ENCODE assay signal across 4 worm cellular contexts in the genomic region with DNA sequence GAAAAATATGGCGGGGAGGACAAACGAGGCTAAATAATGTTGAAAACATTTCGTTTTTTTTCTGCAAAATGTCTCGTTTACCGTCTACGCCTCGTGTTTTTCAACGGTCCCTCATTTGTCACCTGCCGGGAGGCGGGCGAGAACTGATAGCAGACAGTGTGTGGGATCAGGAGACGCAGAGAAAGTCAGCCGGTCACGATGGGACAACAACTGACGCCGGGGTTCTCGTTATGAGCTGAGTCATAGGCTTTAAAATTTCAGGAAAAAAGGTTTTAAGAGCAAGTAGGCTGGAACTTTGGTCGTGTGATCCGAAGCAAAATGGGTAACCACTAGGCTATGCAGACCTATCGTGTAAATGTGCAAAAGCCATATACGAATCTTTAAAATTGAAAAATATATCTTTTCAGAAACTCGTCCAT.
TF ChIP-seq lines count a peak whose summit lies in the region.

A gene (minus strand): TSS at position 103 of the 419 bp plus-strand sequence.

TF ChIP-seq in whole organism, L1 larva, 84 proteins besides CTCF, POLR2A, EP300 and RAD21 (continued from another document):
- TF ChIP-seq pag-3 (tag; optimal IDR thresholded peaks at IDR 0.05; lab: Kevin White, UChicago; ENCODE audit: borderline replicate concordance, insufficient read depth) (peak; percentile 10), nhr-71 (tag; optimal IDR thresholded peaks at IDR 0.05; lab: Kevin White, UChicago) (peak; percentile 88), dpl-1 (GFP tag; optimal IDR thresholded peaks at IDR 0.05; lab: Kevin White, UChicago) (peak in 1 of 3 experiments; percentile 14), lsy-2 (tag; optimal IDR thresholded peaks at IDR 0.05; lab: Kevin White, UChicago) (peak; percentile 45 to 51), nhr-90 (tag; optimal IDR thresholded peaks at IDR 0.05; lab: Kevin White, UChicago; ENCODE audit: poor library complexity) (peak; percentile 39), lin-39 (tag; optimal IDR thresholded peaks at IDR 0.05; lab: Kevin White, UChicago) (peak; percentile 42), mdl-1 (tag; optimal IDR thresholded peaks at IDR 0.05; lab: Kevin White, UChicago) (peak in 1 of 2 experiments; percentile 76), ztf-4 (tag; optimal IDR thresholded peaks at IDR 0.05; lab: Kevin White, UChicago) (peak; percentile 31), nhr-19 (GFP tag; conservative IDR thresholded peaks at IDR 0.05; lab: Robert Waterston, UW) (peak; percentile 81), hlh-17 (GFP tag; optimal IDR thresholded peaks at IDR 0.05; lab: Kevin White, UChicago; ENCODE audit: borderline replicate concordance) (no peak), lin-15B (tag; optimal IDR thresholded peaks at IDR 0.05; lab: Kevin White, UChicago) (no peak), nhr-47 (tag; optimal IDR thresholded peaks at IDR 0.05; lab: Kevin White, UChicago) (peak; percentile 47), sptf-1 (tag; optimal IDR thresholded peaks at IDR 0.05; lab: Kevin White, UChicago) (no peak), unc-98 (GFP tag; IDR thresholded peaks at IDR 0.05; lab: Robert Waterston, UW) (peak; percentile 40; the same call in 1 of the 2 replicates), fos-1 (tag; optimal IDR thresholded peaks at IDR 0.05; lab: Kevin White, UChicago) (peak; percentile 32), nhr-85 (tag; lab: Kevin White, UChicago) (peak; percentile 77), swsn-7 (tag; optimal IDR thresholded peaks at IDR 0.05; lab: Kevin White, UChicago) (peak; percentile 37), lin-35 (GFP tag; optimal IDR thresholded peaks at IDR 0.05; lab: Kevin White, UChicago) (peak in 1 of 2 experiments; percentile 59), rnt-1 (tag; optimal IDR thresholded peaks at IDR 0.05; lab: Kevin White, UChicago) (peak; percentile 87), lin-14 (GFP tag; optimal IDR thresholded peaks at IDR 0.05; lab: Kevin White, UChicago) (peak; percentile 87)

TF ChIP-seq in whole organism, L2 larva, 48 proteins besides CTCF, POLR2A, EP300 and RAD21 (continued from another document):
- no peak for TF ChIP-seq ZK546.5 (tag; optimal IDR thresholded peaks at IDR 0.05; lab: Kevin White, UChicago)
- no peak for TF ChIP-seq fos-1 (tag; optimal IDR thresholded peaks at IDR 0.05; lab: Kevin White, UChicago)
- no peak for TF ChIP-seq nhr-23 (tag; optimal IDR thresholded peaks at IDR 0.05; lab: Kevin White, UChicago)
- no peak for TF ChIP-seq dmd-4 (tag; optimal IDR thresholded peaks at IDR 0.05; lab: Kevin White, UChicago)
- no peak for TF ChIP-seq lin-13 (GFP tag; optimal IDR thresholded peaks at IDR 0.05; lab: Kevin White, UChicago)
- no peak for TF ChIP-seq lin-39 (tag; optimal IDR thresholded peaks at IDR 0.05; lab: Kevin White, UChicago)
- peak; percentile 9 for TF ChIP-seq mab-5 (tag; optimal IDR thresholded peaks at IDR 0.05; lab: Kevin White, UChicago)
- TF ChIP-seq unc-55 (GFP tag; optimal IDR thresholded peaks at IDR 0.05; lab: Kevin White, UChicago), result no peak
- no peak for TF ChIP-seq blmp-1 (tag; optimal IDR thresholded peaks at IDR 0.05; lab: Kevin White, UChicago; ENCODE audit: insufficient read depth)
- no peak for TF ChIP-seq zag-1 (tag; optimal IDR thresholded peaks at IDR 0.05; lab: Kevin White, UChicago)
- no peak for TF ChIP-seq snpc-4 (tag; optimal IDR thresholded peaks at IDR 0.05; lab: Kevin White, UChicago)
- no peak for TF ChIP-seq Y55F3AM.14 (GFP tag; optimal IDR thresholded peaks at IDR 0.05; lab: Kevin White, UChicago)
- peak; percentile 62 for TF ChIP-seq sma-9 (GFP tag; optimal IDR thresholded peaks at IDR 0.05; lab: Kevin White, UChicago)
- no peak for TF ChIP-seq sma-9 (tag; optimal IDR thresholded peaks at IDR 0.05; lab: Kevin White, UChicago)
- TF ChIP-seq ama-1 (optimal IDR thresholded peaks at IDR 0.05; lab: Kevin White, UChicago), result no peak

TF ChIP-seq in whole organism, L4 larva, 104 proteins besides CTCF, POLR2A, EP300 and RAD21 (continued from another document and continues in another):
- TF ChIP-seq dmd-8 (GFP tag; IDR thresholded peaks at IDR 0.05; lab: Robert Waterston, UW) (peak; percentile 76; the same call in 1 of the 2 replicates), php-3 (GFP tag; IDR thresholded peaks at IDR 0.05; lab: Robert Waterston, UW) (0 out of 2 replicates have a peak, but pooled peaks have one; percentile 34), unc-62 (GFP tag; optimal IDR thresholded peaks at IDR 0.05 in 1 of 2; lab: Kevin White, UChicago) (peak in 1 of 2 experiments; percentile 34), unc-62 (tag; optimal IDR thresholded peaks at IDR 0.05; lab: Kevin White, UChicago) (no peak), daf-16 (GFP tag; optimal IDR thresholded peaks at IDR 0.05; lab: Kevin White, UChicago) (peak; percentile 65 to 82), daf-16 (tag; optimal IDR thresholded peaks at IDR 0.05; lab: Kevin White, UChicago) (peak; percentile 18), cey-2 (tag; optimal IDR thresholded peaks at IDR 0.05; lab: Kevin White, UChicago; ENCODE audit: borderline replicate concordance, insufficient read depth) (no peak), fkh-10 (GFP tag; optimal IDR thresholded peaks at IDR 0.05; lab: Kevin White, UChicago) (no peak), attf-4 (tag; optimal IDR thresholded peaks at IDR 0.05; lab: Kevin White, UChicago) (no peak), skn-1 (tag; optimal IDR thresholded peaks at IDR 0.05; lab: Kevin White, UChicago) (no peak), gei-8 (GFP tag; optimal IDR thresholded peaks at IDR 0.05; lab: Kevin White, UChicago) (no peak), ces-1 (GFP tag; optimal IDR thresholded peaks at IDR 0.05; lab: Kevin White, UChicago) (no peak), nhr-42 (GFP tag; IDR thresholded peaks at IDR 0.05; lab: Robert Waterston, UW) (no peak), mxl-3 (GFP tag; optimal IDR thresholded peaks at IDR 0.05; lab: Kevin White, UChicago) (no peak), saeg-2 (GFP tag; IDR thresholded peaks at IDR 0.05; lab: Robert Waterston, UW) (no peak), arid-1 (GFP tag; conservative IDR thresholded peaks at IDR 0.05; lab: Robert Waterston, UW) (peak; percentile 49; the same call in 1 of the 2 replicates), lin-38 (GFP tag; IDR thresholded peaks at IDR 0.05; lab: Robert Waterston, UW) (peak; percentile 72), hlh-11 (tag; optimal IDR thresholded peaks at IDR 0.05; lab: Kevin White, UChicago) (peak; percentile 66), sdz-12 (GFP tag; optimal IDR thresholded peaks at IDR 0.05; lab: Kevin White, UChicago) (no peak), mep-1 (tag; optimal IDR thresholded peaks at IDR 0.05; lab: Kevin White, UChicago) (no peak), mes-2 (tag; optimal IDR thresholded peaks at IDR 0.05; lab: Kevin White, UChicago; ENCODE audit: poor library complexity, severe bottlenecking) (no peak), lin-39 (tag; optimal IDR thresholded peaks at IDR 0.05; lab: Kevin White, UChicago) (no peak), aly-2 (tag; optimal IDR thresholded peaks at IDR 0.05; lab: Kevin White, UChicago) (no peak), ctbp-1 (GFP tag; IDR thresholded peaks at IDR 0.05; lab: Robert Waterston, UW) (no peak), pha-4 (GFP tag; IDR thresholded peaks at IDR 0.05; lab: Robert Waterston, UW) (peak; percentile 83; the same call in 1 of the 2 replicates), pha-4 (tag; optimal IDR thresholded peaks at IDR 0.05; lab: Kevin White, UChicago) (no peak), nhr-237 (tag; optimal IDR thresholded peaks at IDR 0.05; lab: Kevin White, UChicago) (no peak), ceh-32 (tag; optimal IDR thresholded peaks at IDR 0.05; lab: Kevin White, UChicago; ENCODE audit: poor library complexity) (no peak), mdt-29 (GFP tag; IDR thresholded peaks at IDR 0.05; lab: Robert Waterston, UW) (peak; percentile 40; the same call in 1 of the 2 replicates), T26A8.4 (GFP tag; IDR thresholded peaks at IDR 0.05; lab: Robert Waterston, UW) (no peak), R02D3.7 (tag; optimal IDR thresholded peaks at IDR 0.05; lab: Kevin White, UChicago) (no peak), lir-3 (tag; optimal IDR thresholded peaks at IDR 0.05; lab: Kevin White, UChicago) (no peak), zip-2 (tag; optimal IDR thresholded peaks at IDR 0.05; lab: Kevin White, UChicago) (no peak), F49E8.2 (tag; optimal IDR thresholded peaks at IDR 0.05; lab: Kevin White, UChicago; ENCODE audit: borderline replicate concordance) (no peak), lsy-2 (tag; optimal IDR thresholded peaks at IDR 0.05; lab: Kevin White, UChicago) (no peak), lin-15B (tag; optimal IDR thresholded peaks at IDR 0.05; lab: Kevin White, UChicago) (no peak), madf-9 (GFP tag; conservative IDR thresholded peaks at IDR 0.05; lab: Robert Waterston, UW) (no peak; the same call in 1 of the 2 replicates), lin-13 (GFP tag; optimal IDR thresholded peaks at IDR 0.05; lab: Kevin White, UChicago) (no peak), ZK546.5 (tag; optimal IDR thresholded peaks at IDR 0.05; lab: Kevin White, UChicago) (no peak), lim-7 (GFP tag; IDR thresholded peaks at IDR 0.05; lab: Robert Waterston, UW) (peak; percentile 89), nhr-6 (tag; optimal IDR thresholded peaks at IDR 0.05; lab: Kevin White, UChicago) (peak; percentile 38), snpc-1.2 (GFP tag; IDR thresholded peaks at IDR 0.05; lab: Robert Waterston, UW) (0 out of 2 replicates have a peak, but pooled peaks have one; percentile 39), daf-19 (GFP tag; conservative IDR thresholded peaks at IDR 0.05; lab: Robert Waterston, UW) (no peak), spr-3 (GFP tag; optimal IDR thresholded peaks at IDR 0.05; lab: Kevin White, UChicago) (no peak), dpl-1 (GFP tag; optimal IDR thresholded peaks at IDR 0.05; lab: Kevin White, UChicago) (no peak), jun-1 (tag; optimal IDR thresholded peaks at IDR 0.05; lab: Kevin White, UChicago) (no peak)

TF ChIP-seq in whole organism, young adult, 124 proteins besides CTCF, POLR2A, EP300 and RAD21 (continued from another document and continues in another):
- peak; percentile 46 for TF ChIP-seq snpc-4 (GFP tag; optimal IDR thresholded peaks at IDR 0.05; lab: Kevin White, UChicago)
- peak in 1 of 4 experiments; percentile 39 for TF ChIP-seq snpc-4 (tag; optimal IDR thresholded peaks at IDR 0.05; lab: Kevin White, UChicago)
- TF ChIP-seq ztf-28 (GFP tag; IDR thresholded peaks at IDR 0.05; lab: Robert Waterston, UW), result no peak
- peak; percentile 90 for TF ChIP-seq die-1 (tag; optimal IDR thresholded peaks at IDR 0.05; lab: Kevin White, UChicago)
- peak; percentile 20; the same call in 1 of the 2 replicates for TF ChIP-seq madf-6 (GFP tag; IDR thresholded peaks at IDR 0.05; lab: Robert Waterston, UW)
- TF ChIP-seq madf-8 (GFP tag; conservative IDR thresholded peaks at IDR 0.05; lab: Robert Waterston, UW), result no peak
- TF ChIP-seq T07F8.4 (tag; optimal IDR thresholded peaks at IDR 0.05; lab: Kevin White, UChicago), result peak; percentile 34
- no peak for TF ChIP-seq F57A8.1 (GFP tag; optimal IDR thresholded peaks at IDR 0.05; lab: Kevin White, UChicago)
- peak; percentile 75 for TF ChIP-seq nhr-90 (tag; optimal IDR thresholded peaks at IDR 0.05; lab: Kevin White, UChicago)
- TF ChIP-seq Y67H2A.10 (GFP tag; conservative IDR thresholded peaks at IDR 0.05; lab: Robert Waterston, UW), result no peak
- no peak for TF ChIP-seq fkh-3 (tag; optimal IDR thresholded peaks at IDR 0.05; lab: Kevin White, UChicago)
- no peak for TF ChIP-seq ets-4 (GFP tag; optimal IDR thresholded peaks at IDR 0.05; lab: Kevin White, UChicago)
- peak; percentile 73 for TF ChIP-seq athp-1 (tag; optimal IDR thresholded peaks at IDR 0.05; lab: Kevin White, UChicago)
- TF ChIP-seq ccch-3 (GFP tag; optimal IDR thresholded peaks at IDR 0.05; lab: Kevin White, UChicago), result no peak
- TF ChIP-seq pha-4 (tag; optimal IDR thresholded peaks at IDR 0.05; lab: Kevin White, UChicago), result no peak
- TF ChIP-seq somi-1 (GFP tag; optimal IDR thresholded peaks at IDR 0.05; lab: Kevin White, UChicago), result peak; percentile 72
- TF ChIP-seq K11D2.4 (GFP tag; IDR thresholded peaks at IDR 0.05; lab: Robert Waterston, UW), result peak; percentile 34; the same call in 1 of the 2 replicates
- no peak for TF ChIP-seq dpl-1 (GFP tag; optimal IDR thresholded peaks at IDR 0.05; lab: Kevin White, UChicago)
- peak; percentile 1 for TF ChIP-seq lin-54 (GFP tag; optimal IDR thresholded peaks at IDR 0.05; lab: Kevin White, UChicago)
- TF ChIP-seq B0336.3 (GFP tag; IDR thresholded peaks at IDR 0.05; lab: Robert Waterston, UW), result no peak
- TF ChIP-seq B0019.2 (GFP tag; conservative IDR thresholded peaks at IDR 0.05; lab: Robert Waterston, UW), result no peak
- TF ChIP-seq F10E7.11 (tag; optimal IDR thresholded peaks at IDR 0.05; lab: Kevin White, UChicago), result peak; percentile 41
- no peak for TF ChIP-seq lin-35 (GFP tag; optimal IDR thresholded peaks at IDR 0.05; lab: Kevin White, UChicago)
- no peak for TF ChIP-seq gei-17 (GFP tag; optimal IDR thresholded peaks at IDR 0.05; lab: Kevin White, UChicago)
- peak; percentile 89 for TF ChIP-seq hmg-1.2 (GFP tag; IDR thresholded peaks at IDR 0.05; lab: Robert Waterston, UW)
- no peak for TF ChIP-seq unc-130 (GFP tag; optimal IDR thresholded peaks at IDR 0.05; lab: Kevin White, UChicago)
- TF ChIP-seq hrde-1 (tag; optimal IDR thresholded peaks at IDR 0.05; lab: Kevin White, UChicago; ENCODE audit: borderline replicate concordance), result peak; percentile 65
- TF ChIP-seq F22D6.2 (tag; optimal IDR thresholded peaks at IDR 0.05; lab: Kevin White, UChicago), result no peak
- TF ChIP-seq ekl-4 (GFP tag; IDR thresholded peaks at IDR 0.05; lab: Robert Waterston, UW), result no peak
- no peak for TF ChIP-seq lsy-27 (tag; optimal IDR thresholded peaks at IDR 0.05; lab: Kevin White, UChicago; ENCODE audit: borderline replicate concordance, insufficient read depth)
- TF ChIP-seq lin-40 (tag; optimal IDR thresholded peaks at IDR 0.05; lab: Kevin White, UChicago), result no peak
- TF ChIP-seq Y79H2A.3 (GFP tag; conservative IDR thresholded peaks at IDR 0.05; lab: Robert Waterston, UW), result no peak
- TF ChIP-seq egrh-3 (GFP tag; IDR thresholded peaks at IDR 0.05; lab: Robert Waterston, UW), result no peak
- no peak for TF ChIP-seq F33H1.4 (GFP tag; IDR thresholded peaks at IDR 0.05; lab: Robert Waterston, UW)
- no peak for TF ChIP-seq madf-3 (GFP tag; IDR thresholded peaks at IDR 0.05; lab: Robert Waterston, UW)
- no peak for TF ChIP-seq F37B4.10 (GFP tag; IDR thresholded peaks at IDR 0.05; lab: Robert Waterston, UW)
- TF ChIP-seq mes-4 (tag; optimal IDR thresholded peaks at IDR 0.05; lab: Kevin White, UChicago), result peak; percentile 68
- no peak for TF ChIP-seq attf-6 (GFP tag; IDR thresholded peaks at IDR 0.05; lab: Robert Waterston, UW)
- no peak for TF ChIP-seq tlf-1 (GFP tag; optimal IDR thresholded peaks at IDR 0.05; lab: Kevin White, UChicago)
- TF ChIP-seq B0035.1 (tag; optimal IDR thresholded peaks at IDR 0.05; lab: Kevin White, UChicago), result no peak
- TF ChIP-seq sptf-2 (GFP tag; optimal IDR thresholded peaks at IDR 0.05; lab: Kevin White, UChicago), result no peak
- peak; percentile 90 for TF ChIP-seq cebp-2 (GFP tag; IDR thresholded peaks at IDR 0.05; lab: Robert Waterston, UW)
- TF ChIP-seq snpc-1.3 (tag; optimal IDR thresholded peaks at IDR 0.05; lab: Kevin White, UChicago; ENCODE audit: insufficient read depth), result peak; percentile 12
- TF ChIP-seq F52B5.7 (tag; optimal IDR thresholded peaks at IDR 0.05; lab: Kevin White, UChicago), result peak; percentile 29
- no peak for TF ChIP-seq ZK185.1 (tag; optimal IDR thresholded peaks at IDR 0.05; lab: Kevin White, UChicago; ENCODE audit: poor library complexity, severe bottlenecking)
- TF ChIP-seq ceh-27 (GFP tag; optimal IDR thresholded peaks at IDR 0.05; lab: Kevin White, UChicago), result peak; percentile 22
- TF ChIP-seq attf-5 (GFP tag; optimal IDR thresholded peaks at IDR 0.05; lab: Kevin White, UChicago), result peak; percentile 12
- TF ChIP-seq rpc-1 (optimal IDR thresholded peaks at IDR 0.05; lab: Kevin White, UChicago), result peak; percentile 79
- TF ChIP-seq rpc-1 (tag; optimal IDR thresholded peaks at IDR 0.05; lab: Kevin White, UChicago), result peak; percentile 97
- TF ChIP-seq attf-3 (GFP tag; conservative IDR thresholded peaks at IDR 0.05; lab: Robert Waterston, UW), result no peak
- no peak for TF ChIP-seq nhr-179 (tag; optimal IDR thresholded peaks at IDR 0.05; lab: Kevin White, UChicago)
- peak; percentile 19 for TF ChIP-seq him-1 (tag; optimal IDR thresholded peaks at IDR 0.05; lab: Kevin White, UChicago)
- TF ChIP-seq F49E8.2 (tag; optimal IDR thresholded peaks at IDR 0.05; lab: Kevin White, UChicago; ENCODE audit: insufficient read depth), result no peak
- no peak for TF ChIP-seq bed-2 (GFP tag; IDR thresholded peaks at IDR 0.05; lab: Robert Waterston, UW)
- no peak for TF ChIP-seq lir-1 (GFP tag; conservative IDR thresholded peaks at IDR 0.05; lab: Robert Waterston, UW)
